Worm (Caenorhabditis elegans) whole organism, midembryonic: ENCODE measurements around the gene spe-42.

Experiments
- T22C8.4 ChIP-seq: fragments of 200-800 bp; sonication (Bioruptor generic); IDR thresholded peaks from 2 replicates; pipeline ENCODE4 v1.3.6; 2022; ENCODE audit warnings: missing genetic modification characterization, missing compliant biosample characterization
- cog-1 ChIP-seq: sonication (generic microtip); optimal IDR thresholded peaks from 2 replicates; lab custom pipeline; 2016; ENCODE audit warnings: missing genetic modification characterization, missing compliant biosample characterization
- flt-1 ChIP-seq: fragments of 200-800 bp; sonication (Bioruptor generic); IDR thresholded peaks from 2 replicates; pipeline ENCODE4 v1.3.6; 2022; ENCODE audit warnings: missing genetic modification characterization, missing compliant biosample characterization
- klf-2 ChIP-seq: fragments of 200-800 bp; sonication (Bioruptor generic); conservative IDR thresholded peaks from 2 replicates; pipeline ENCODE4 v1.3.6; 2022; ENCODE audit warnings: missing genetic modification reagents, missing genetic modification characterization, missing compliant biosample characterization
- med-1 ChIP-seq: sonication (generic microtip); optimal IDR thresholded peaks from 2 replicates; lab custom pipeline; 2017; ENCODE audit warnings: missing genetic modification characterization, mild to moderate bottlenecking, missing compliant biosample characterization, antibody characterized with exemption, missing genetic modification reagents; ENCODE audit not compliant: insufficient read depth
- ref-1 ChIP-seq: fragments of 200-800 bp; sonication (Bioruptor generic); conservative IDR thresholded peaks from 2 replicates; pipeline ENCODE4 v1.3.6; 2022; ENCODE audit warnings: missing genetic modification reagents, missing genetic modification characterization, missing compliant biosample characterization
- tab-1 ChIP-seq: fragments of 200-800 bp; sonication (Bioruptor generic); IDR thresholded peaks from 2 replicates; pipeline ENCODE4 v1.3.6; 2022; ENCODE audit warnings: missing genetic modification characterization, missing compliant biosample characterization
- ztf-23 ChIP-seq: fragments of 200-800 bp; sonication (Bioruptor generic); IDR thresholded peaks from 2 replicates; pipeline ENCODE4 v1.3.6; 2022; ENCODE audit warnings: missing genetic modification reagents, missing genetic modification characterization, missing compliant biosample characterization
- ztf-29 ChIP-seq: fragments of 200-800 bp; sonication (Bioruptor generic); IDR thresholded peaks from 2 replicates; pipeline ENCODE4 v1.3.6; 2022; ENCODE audit warnings: missing genetic modification reagents, missing genetic modification characterization, missing compliant biosample characterization

DNA sequence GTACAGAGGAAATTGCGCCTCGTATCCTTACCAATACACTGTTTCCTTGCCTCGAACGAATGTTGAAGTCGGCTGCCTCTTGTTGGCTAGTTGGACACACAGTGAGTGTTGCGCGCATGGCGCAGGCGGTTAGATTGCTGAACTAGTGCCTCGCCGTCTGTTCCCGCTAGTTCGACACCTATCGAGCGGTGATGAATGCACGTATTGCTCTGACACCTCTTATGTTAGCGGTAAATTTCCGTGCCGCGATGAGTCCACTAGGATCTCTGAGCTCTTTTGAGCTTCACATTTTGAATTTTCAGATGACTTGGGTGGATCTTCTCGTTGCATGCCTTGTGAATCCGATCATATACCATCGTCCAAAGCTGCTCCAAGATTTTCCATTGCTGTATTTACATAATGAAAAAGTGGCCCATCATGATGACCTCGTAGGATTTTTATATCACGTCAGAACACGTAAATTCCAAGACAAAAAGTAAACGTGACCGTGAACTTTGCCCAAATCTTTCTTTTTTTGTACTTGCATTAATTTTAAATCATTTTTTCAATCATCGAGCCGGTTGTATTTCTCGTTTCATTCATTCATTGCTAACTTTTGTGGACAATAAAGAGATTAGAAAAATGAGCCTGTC is 46.1 kb upstream of the spe-42 start, which contains the start of gene F55A11.11:
- TF ChIP-seq tab-1 (GFP tag; lab: Robert Waterston, UW) (peak; percentile 96), ztf-29 (GFP tag; lab: Robert Waterston, UW) (peak; percentile 93), ztf-23 (GFP tag; lab: Robert Waterston, UW) (peak; percentile 97), med-1 (GFP tag; lab: Kevin White, UChicago) (peak; percentile 87), T22C8.4 (peak; percentile 97), flt-1 (GFP tag; lab: Robert Waterston, UW) (peak; percentile 98), cog-1 (peak; percentile 88), ref-1 (GFP tag; lab: Robert Waterston, UW) (peak; percentile 93), klf-2 (peak; percentile 90)
